Fruit fly (Drosophila melanogaster) whole organism, embryonic: ENCODE results near the gene CG6951.

ENCODE experiments used
- Bgb ChIP-seq: fragments of 200-800 bp; sonication (Bioruptor generic); IDR thresholded peaks from 2 replicates; pipeline ENCODE4 v1.3.6; 2022; ENCODE audit warnings: missing biosample characterization, missing genetic modification characterization; ENCODE audit not compliant: partially characterized antibody
- CG10209 ChIP-seq: fragments of 200-800 bp; sonication (Bioruptor generic); optimal IDR thresholded peaks from 3 replicates; lab custom pipeline; 2017; ENCODE audit warnings: missing biosample characterization, mild to moderate bottlenecking, missing genetic modification characterization, missing genetic modification reagents
- CG11398 ChIP-seq: fragments of 200-800 bp; sonication (Bioruptor generic); optimal IDR thresholded peaks from 2 replicates; lab custom pipeline; 2016; ENCODE audit warnings: missing biosample characterization, missing genetic modification characterization
- CG11504 ChIP-seq: fragments of 200-800 bp; sonication (Bioruptor generic); optimal IDR thresholded peaks from 3 replicates; lab custom pipeline; 2019; ENCODE audit warnings: missing biosample characterization, mild to moderate bottlenecking, missing genetic modification characterization, moderate library complexity
- CG13424 ChIP-seq: fragments of 200-800 bp; sonication (Bioruptor generic); optimal IDR thresholded peaks from 2 replicates; lab custom pipeline; 2019; ENCODE audit warnings: missing biosample characterization, mild to moderate bottlenecking, missing genetic modification characterization, moderate library complexity
- CG14014 ChIP-seq: fragments of 200-800 bp; sonication (Bioruptor generic); IDR thresholded peaks from 2 replicates; pipeline ENCODE4 v1.3.6; 2022; ENCODE audit warnings: missing biosample characterization, missing genetic modification characterization
- CG14441 ChIP-seq: fragments of 200-800 bp; sonication (Bioruptor generic); IDR thresholded peaks from 2 replicates; pipeline ENCODE4 v1.3.6; 2022; ENCODE audit warnings: missing biosample characterization, missing genetic modification characterization
- CG14860 ChIP-seq: fragments of 200-800 bp; sonication (Bioruptor generic); IDR thresholded peaks from 3 replicates; pipeline ENCODE4 v1.3.6; 2022; ENCODE audit warnings: missing biosample characterization, missing genetic modification characterization; ENCODE audit not compliant: partially characterized antibody
- CG18011 ChIP-seq: fragments of 200-800 bp; sonication (Bioruptor generic); optimal IDR thresholded peaks from 2 replicates; lab custom pipeline; 2017; ENCODE audit warnings: missing biosample characterization, missing genetic modification characterization, mild to moderate bottlenecking, moderate library complexity, missing genotype
- CG2120 ChIP-seq: fragments of 200-800 bp; sonication (Bioruptor generic); optimal IDR thresholded peaks from 3 replicates; lab custom pipeline; 2016; ENCODE audit warnings: missing biosample characterization, missing genetic modification characterization
- CG2678 ChIP-seq: fragments of 200-800 bp; sonication (Bioruptor generic); optimal IDR thresholded peaks from 3 replicates; lab custom pipeline; 2019; ENCODE audit warnings: missing biosample characterization, mild to moderate bottlenecking, missing genetic modification characterization, moderate library complexity
- CG2889 ChIP-seq: fragments of 200-800 bp; sonication (Bioruptor generic); IDR thresholded peaks from 3 replicates; pipeline ENCODE4 v1.3.6; 2022; ENCODE audit warnings: missing biosample characterization, missing genetic modification characterization
- CG30403 ChIP-seq: fragments of 200-800 bp; sonication (Bioruptor generic); optimal IDR thresholded peaks from 3 replicates; lab custom pipeline; 2016; ENCODE audit warnings: missing biosample characterization, missing genetic modification characterization
- CG3163 ChIP-seq: fragments of 200-800 bp; sonication (Bioruptor generic); optimal IDR thresholded peaks from 3 replicates; lab custom pipeline; 2016; ENCODE audit warnings: missing biosample characterization, missing genetic modification characterization
- CG32532 ChIP-seq: fragments of 200-800 bp; sonication (Bioruptor generic); IDR thresholded peaks from 2 replicates; pipeline ENCODE4 v1.3.6; 2022; ENCODE audit warnings: missing biosample characterization, missing genetic modification characterization
- CG34422 ChIP-seq: fragments of 200-800 bp; sonication (Bioruptor generic); IDR thresholded peaks from 3 replicates; pipeline ENCODE4 v1.3.6; 2022; ENCODE audit warnings: missing biosample characterization, missing genetic modification characterization
- CG3726 ChIP-seq: fragments of 200-800 bp; sonication (Bioruptor generic); IDR thresholded peaks from 3 replicates; pipeline ENCODE4, ENCODE4 v1.3.6; 2022; ENCODE audit warnings: missing biosample characterization, missing genetic modification characterization
- CG3838 ChIP-seq: fragments of 200-800 bp; sonication (Bioruptor generic); optimal IDR thresholded peaks from 3 replicates; lab custom pipeline; 2016; ENCODE audit warnings: missing biosample characterization, missing genetic modification characterization
- CG42726 ChIP-seq: fragments of 200-800 bp; sonication (Bioruptor generic); IDR thresholded peaks from 2 replicates; pipeline ENCODE4 v1.3.6; 2022; ENCODE audit warnings: missing biosample characterization, missing genetic modification characterization; ENCODE audit not compliant: partially characterized antibody
- CG5953 ChIP-seq: fragments of 200-800 bp; sonication (Bioruptor generic); IDR thresholded peaks from 2 replicates; pipeline ENCODE4 v1.3.6; 2022; ENCODE audit warnings: missing biosample characterization, missing genetic modification characterization
- CG8089 ChIP-seq: fragments of 200-800 bp; sonication (Bioruptor generic); optimal IDR thresholded peaks from 3 replicates; lab custom pipeline; 2016; ENCODE audit warnings: missing biosample characterization, missing genetic modification characterization
- CG8359 ChIP-seq: fragments of 200-800 bp; sonication (Bioruptor generic); optimal IDR thresholded peaks from 2 replicates; lab custom pipeline; 2017; ENCODE audit warnings: missing biosample characterization, mild to moderate bottlenecking, missing genetic modification characterization, borderline replicate concordance
- CG9437 ChIP-seq: fragments of 200-800 bp; sonication (Bioruptor generic); optimal IDR thresholded peaks from 2 replicates; lab custom pipeline; 2018; ENCODE audit warnings: missing biosample characterization, mild to moderate bottlenecking, missing genetic modification characterization
- CG9817 ChIP-seq: fragments of 200-800 bp; sonication (Bioruptor generic); optimal IDR thresholded peaks from 2 replicates; lab custom pipeline; 2018; ENCODE audit warnings: missing biosample characterization, mild to moderate bottlenecking, missing genetic modification characterization, moderate library complexity
- HLH4C ChIP-seq: fragments of 200-800 bp; sonication (Bioruptor generic); IDR thresholded peaks from 3 replicates; pipeline ENCODE4 v1.3.6; 2022; ENCODE audit warnings: missing biosample characterization, missing genetic modification characterization; ENCODE audit not compliant: partially characterized antibody
- Kr ChIP-seq: fragments of 200-800 bp; sonication (Bioruptor generic); optimal IDR thresholded peaks from 2 replicates; lab custom pipeline; 2017; ENCODE audit warnings: missing biosample characterization, mild to moderate bottlenecking, missing genetic modification characterization
- MTF-1 ChIP-seq: fragments of 200-800 bp; sonication (Bioruptor generic); optimal IDR thresholded peaks from 2 replicates; lab custom pipeline; 2018; ENCODE audit warnings: missing biosample characterization, mild to moderate bottlenecking, missing genetic modification characterization, borderline replicate concordance
- Mrtf ChIP-seq: fragments of 200-800 bp; sonication (Bioruptor generic); IDR thresholded peaks from 3 replicates; pipeline ENCODE4 v1.3.6; 2022; ENCODE audit warnings: missing biosample characterization, missing genetic modification characterization
- NC2β ChIP-seq: fragments of 200-800 bp; sonication (Bioruptor generic); optimal IDR thresholded peaks from 2 replicates; lab custom pipeline; 2016; ENCODE audit warnings: missing biosample characterization, missing genetic modification characterization
- Neu2 ChIP-seq: fragments of 200-800 bp; sonication (Bioruptor generic); optimal IDR thresholded peaks from 3 replicates; lab custom pipeline; 2016; ENCODE audit warnings: missing biosample characterization, missing genetic modification characterization, borderline replicate concordance
- Oaz ChIP-seq: fragments of 200-800 bp; sonication (Bioruptor generic); IDR thresholded peaks from 2 replicates; pipeline ENCODE4 v1.3.6; 2022; ENCODE audit warnings: missing biosample characterization, missing genetic modification characterization
- Rfx ChIP-seq: fragments of 200-800 bp; sonication (Bioruptor generic); IDR thresholded peaks from 2 replicates; pipeline ENCODE4 v1.3.6; 2022; ENCODE audit warnings: missing biosample characterization, missing genetic modification characterization
- Side ChIP-seq: fragments of 200-800 bp; sonication (Bioruptor generic); optimal IDR thresholded peaks from 2 replicates; lab custom pipeline; 2016; ENCODE audit warnings: missing biosample characterization, missing genetic modification characterization
- ara ChIP-seq: fragments of 200-800 bp; sonication (Bioruptor generic); IDR thresholded peaks from 2 replicates; pipeline ENCODE4 v1.3.6; 2022; ENCODE audit warnings: missing biosample characterization, missing genetic modification characterization
- bcd ChIP-seq: fragments of 200-800 bp; sonication (Bioruptor generic); optimal IDR thresholded peaks from 2 replicates; lab custom pipeline; 2017; ENCODE audit warnings: missing biosample characterization, mild to moderate bottlenecking, missing genetic modification characterization
- chif ChIP-seq, 2 experiments: fragments of 200-800 bp; sonication (Bioruptor generic); optimal IDR thresholded peaks; 3 replicates each; lab custom pipeline; 2016; ENCODE audit warnings: missing biosample characterization in 2 of 2, missing genetic modification characterization in 2 of 2
- crol ChIP-seq: fragments of 200-800 bp; sonication (Bioruptor generic); IDR thresholded peaks from 2 replicates; pipeline ENCODE4 v1.3.6; 2022; ENCODE audit warnings: missing biosample characterization, missing genetic modification characterization
- crp ChIP-seq, 2 experiments: fragments of 200-800 bp; sonication (Bioruptor generic); optimal IDR thresholded peaks; 2 replicates in 1 of 2; 3 replicates in 1 of 2; lab custom pipeline; 2017; ENCODE audit warnings: missing biosample characterization in 2 of 2, missing genetic modification characterization in 2 of 2, mild to moderate bottlenecking in 1 of 2, moderate library complexity in 1 of 2
- cwo ChIP-seq: fragments of 200-800 bp; sonication (Bioruptor generic); optimal IDR thresholded peaks from 3 replicates; lab custom pipeline; 2017; ENCODE audit warnings: missing biosample characterization, missing genetic modification characterization, mild to moderate bottlenecking, moderate library complexity, missing genetic modification reagents
- ewg ChIP-seq: fragments of 200-800 bp; sonication (Bioruptor generic); optimal IDR thresholded peaks from 3 replicates; lab custom pipeline; 2017; ENCODE audit warnings: mild to moderate bottlenecking, missing biosample characterization, missing genetic modification reagents, missing genetic modification characterization
- gfzf ChIP-seq: fragments of 200-800 bp; sonication (Bioruptor generic); optimal IDR thresholded peaks from 2 replicates; lab custom pipeline; 2016; ENCODE audit warnings: missing biosample characterization, mild to moderate bottlenecking, missing genetic modification characterization, moderate library complexity
- hth ChIP-seq: fragments of >200 bp; optimal IDR thresholded peaks from 2 replicates; lab custom pipeline; 2017; ENCODE audit warnings: inconsistent platforms
- ind ChIP-seq: fragments of 200-800 bp; sonication (Bioruptor generic); optimal IDR thresholded peaks from 3 replicates; lab custom pipeline; 2016; ENCODE audit warnings: missing biosample characterization, missing genetic modification characterization
- ken ChIP-seq: fragments of 200-800 bp; sonication (Bioruptor generic); IDR thresholded peaks from 3 replicates; pipeline ENCODE4 v1.3.6; 2022; ENCODE audit warnings: missing biosample characterization, missing genetic modification characterization
- klu ChIP-seq: fragments of 200-800 bp; sonication (Bioruptor generic); IDR thresholded peaks from 2 replicates; pipeline ENCODE4 v1.3.6; 2022; ENCODE audit warnings: missing biosample characterization, missing genetic modification characterization
- lilli ChIP-seq: fragments of 200-800 bp; sonication (Bioruptor generic); optimal IDR thresholded peaks from 3 replicates; lab custom pipeline; 2016; ENCODE audit warnings: missing biosample characterization, missing genetic modification characterization
- phol ChIP-seq: fragments of 200-800 bp; sonication (Bioruptor generic); optimal IDR thresholded peaks from 3 replicates; lab custom pipeline; 2018; ENCODE audit warnings: missing biosample characterization, mild to moderate bottlenecking, missing genetic modification characterization, moderate library complexity
- pzg ChIP-seq: fragments of 200-800 bp; sonication (Bioruptor generic); optimal IDR thresholded peaks from 3 replicates; lab custom pipeline; 2018; ENCODE audit warnings: missing biosample characterization, mild to moderate bottlenecking, missing genetic modification characterization, moderate library complexity
- stwl ChIP-seq: fragments of 200-800 bp; sonication (Bioruptor generic); optimal IDR thresholded peaks from 3 replicates; lab custom pipeline; 2018; ENCODE audit warnings: missing biosample characterization, mild to moderate bottlenecking, missing genetic modification characterization, moderate library complexity
- usp ChIP-seq: fragments of >200 bp; optimal IDR thresholded peaks from 2 replicates; lab custom pipeline; 2017; ENCODE audit warnings: missing biosample characterization, missing genetic modification characterization

Gene CG6951

DNA sequence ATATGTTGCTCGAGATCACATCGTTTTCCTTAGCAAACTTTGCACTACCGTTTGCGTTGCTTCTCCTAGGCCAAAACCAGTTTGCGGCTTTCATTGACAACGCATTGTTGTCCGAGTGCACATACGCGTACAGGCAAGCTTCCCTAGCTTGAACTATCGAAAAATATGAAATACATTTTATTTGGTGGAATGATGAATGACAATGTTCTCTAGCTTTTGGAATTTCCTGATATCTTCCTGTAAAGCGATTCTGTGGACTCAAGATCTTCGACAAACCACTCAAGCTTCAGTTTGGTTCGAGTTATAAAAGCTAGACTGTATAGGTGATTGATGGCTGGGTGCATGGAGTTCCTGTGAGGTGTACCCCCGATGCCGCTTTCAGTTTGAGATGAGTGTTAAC lies 45.2 kb upstream of the CG6951 start (continued):
- TF ChIP-seq gfzf (GFP tag; lab: Kevin White, UChicago) (no peak), ara (GFP tag; lab: Robert Waterston, UW) (peak; percentile 74), crp (GFP tag; optimal IDR thresholded peaks at IDR 0.05; lab: Kevin White, UChicago) (no peak), CG13424 (peak; percentile 56), chif (GFP tag; optimal IDR thresholded peaks at IDR 0.05; lab: Kevin White, UChicago) (peak; percentile 16 to 65), CG2889 (GFP tag; lab: Robert Waterston, UW) (peak; percentile 19; the same call in 1 of the 3 replicates), CG14014 (GFP tag; lab: Robert Waterston, UW) (peak; percentile 51; the same call in 1 of the 2 replicates), CG3726 (GFP tag; lab: Robert Waterston, UW) (peak; percentile 23; the same call in 1 of the 3 replicates), CG32532 (0 out of 2 replicates have a peak, but pooled peaks have one; percentile 23), CG14441 (GFP tag; lab: Robert Waterston, UW) (peak; percentile 78), bcd (GFP tag; lab: Kevin White, UChicago) (peak; percentile 38), ind (peak; percentile 68), CG42726 (GFP tag; lab: Robert Waterston, UW) (no peak), CG10209 (GFP tag; lab: Kevin White, UChicago) (peak; percentile 45), CG11504 (tag; lab: Kevin White, UChicago) (peak; percentile 80), lilli (GFP tag; lab: Kevin White, UChicago) (peak; percentile 41), CG34422 (GFP tag; lab: Robert Waterston, UW) (peak; percentile 64; the same call in 2 of the 3 replicates), cwo (no peak), CG8359 (GFP tag; lab: Kevin White, UChicago) (peak; percentile 28), CG9437 (peak; percentile 18), crol (GFP tag; lab: Robert Waterston, UW) (no peak), ken (GFP tag; lab: Robert Waterston, UW) (peak; percentile 74), pzg (GFP tag; lab: Kevin White, UChicago) (no peak), Oaz (GFP tag; lab: Robert Waterston, UW) (no peak), HLH4C (no peak), CG2120 (GFP tag; lab: Kevin White, UChicago) (no peak), CG30403 (peak; percentile 46), Mrtf (GFP tag; lab: Robert Waterston, UW) (peak; percentile 49; the same call in 2 of the 3 replicates), MTF-1 (GFP tag; lab: Kevin White, UChicago) (peak; percentile 53), Rfx (GFP tag; lab: Robert Waterston, UW) (peak; percentile 56; the same call in 1 of the 2 replicates), Kr (GFP tag; lab: Kevin White, UChicago) (no peak), phol (tag; lab: Kevin White, UChicago) (peak; percentile 72), hth (lab: Kevin White, UChicago) (no peak), NC2β (GFP tag; lab: Kevin White, UChicago) (peak; percentile 2), CG3163 (peak; percentile 23), CG3838 (no peak), Neu2 (no peak), CG11398 (GFP tag; lab: Kevin White, UChicago) (no peak), Bgb (GFP tag; lab: Robert Waterston, UW) (no peak), Side (peak; percentile 59), CG14860 (GFP tag; lab: Robert Waterston, UW) (no peak), usp (no peak), CG9817 (tag; lab: Kevin White, UChicago) (peak; percentile 23), stwl (tag; lab: Kevin White, UChicago) (no peak), CG18011 (GFP tag; lab: Kevin White, UChicago) (no peak), ewg (GFP tag; lab: Kevin White, UChicago) (peak; percentile 35), klu (peak; percentile 29; the same call in 1 of the 2 replicates), CG8089 (peak; percentile 42), CG5953 (peak; percentile 43; the same call in 1 of the 2 replicates), CG2678 (tag; lab: Kevin White, UChicago) (peak; percentile 67)
